Worm (Caenorhabditis elegans) whole organism, L2 larva: ENCODE results near the gene unc-8.

Experiments
- fos-1 ChIP-seq: fragments of 150-350 bp; optimal IDR thresholded peaks from 2 replicates; lab custom pipeline; 2014; ENCODE audit warnings: missing biosample characterization, missing genetic modification characterization
- mdl-1 ChIP-seq, 2 experiments: fragments of 150-350 bp in 1 of 2; sonication (generic microtip) in 1 of 2; optimal IDR thresholded peaks; 2 replicates each; lab custom pipeline; 2017; ENCODE audit warnings: missing biosample characterization in 2 of 2, missing genetic modification characterization in 2 of 2
- nhr-11 ChIP-seq: fragments of 150-350 bp; optimal IDR thresholded peaks from 2 replicates; lab custom pipeline; 2014; ENCODE audit warnings: missing biosample characterization, missing genetic modification characterization
- sma-3 ChIP-seq: sonication (generic microtip); optimal IDR thresholded peaks from 2 replicates; lab custom pipeline; 2016; ENCODE audit warnings: missing genetic modification reagents, missing genetic modification characterization, missing compliant biosample characterization

DNA sequence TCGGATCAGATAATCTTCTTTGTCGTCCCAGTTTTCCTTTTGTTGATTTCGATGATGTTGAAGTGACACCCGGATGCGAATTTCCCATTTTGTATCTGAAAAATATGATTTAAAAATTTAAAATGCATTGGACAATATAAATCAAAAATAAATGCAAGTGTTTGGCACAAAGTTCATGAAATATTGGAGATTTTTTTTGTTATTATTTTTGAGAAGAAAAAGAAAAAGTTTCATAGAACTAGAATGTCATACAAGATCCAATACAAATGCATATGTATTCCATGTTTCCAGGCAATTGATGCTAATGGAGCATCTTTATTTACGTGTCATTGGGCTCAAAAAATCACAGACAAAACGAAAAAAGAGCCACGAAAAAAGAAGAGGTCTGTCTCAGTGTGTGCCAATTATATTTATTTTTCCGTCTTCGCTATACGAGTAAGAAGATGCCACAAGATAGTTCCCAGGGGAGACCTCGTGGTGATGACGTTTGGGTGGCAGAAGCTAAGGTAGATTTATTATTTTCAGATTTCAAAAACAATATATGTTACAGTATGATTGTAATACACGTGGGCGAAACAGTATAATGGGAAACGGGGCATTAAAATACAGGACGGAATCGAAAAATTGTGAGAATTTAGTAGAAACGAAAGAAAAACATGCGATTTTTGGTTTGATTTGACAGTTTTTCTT, 22.6 kb downstream of the unc-8 start, which contains the start of the genes glb-23 and R13A1.1:
- TF ChIP-seq fos-1 (tag; lab: Kevin White, UChicago): no peak
- no peak for TF ChIP-seq sma-3 (GFP tag; lab: Kevin White, UChicago)
- no peak for TF ChIP-seq mdl-1 (tag; optimal IDR thresholded peaks at IDR 0.05; lab: Kevin White, UChicago)
- no peak for TF ChIP-seq nhr-11 (tag; lab: Kevin White, UChicago)
